Worm (Caenorhabditis elegans): ENCODE data around the gene unc-49.

ce11 chrIII:10552929-10553328 lies 32.4 kb downstream of the unc-49 start, which contains the start of gene T21C12.8:
- no peak for TF ChIP-seq ztf-11 (tag; optimal IDR thresholded peaks at IDR 0.05)
- no peak for TF ChIP-seq pha-4 (tag; optimal IDR thresholded peaks at IDR 0.05)
- no peak for TF ChIP-seq lin-32 (GFP tag; optimal IDR thresholded peaks at IDR 0.05)
- no peak for TF ChIP-seq lsy-2 (tag; optimal IDR thresholded peaks at IDR 0.05)
- TF ChIP-seq nhr-237 (tag; optimal IDR thresholded peaks at IDR 0.05) = no peak
- TF ChIP-seq M03D4.4 (tag; optimal IDR thresholded peaks at IDR 0.05) = no peak
- TF ChIP-seq elt-3 (tag; optimal IDR thresholded peaks at IDR 0.05) = no peak
- TF ChIP-seq bed-3 (GFP tag; optimal IDR thresholded peaks at IDR 0.05) = no peak
- no peak for TF ChIP-seq ceh-39 (tag; optimal IDR thresholded peaks at IDR 0.05)
